Fruit fly (Drosophila melanogaster) whole organism, wandering third instar larva: ENCODE measurements around the gene sgl.

ENCODE experiments used
- Abd-B ChIP-seq: fragments of >200 bp; optimal IDR thresholded peaks from 2 replicates; lab custom pipeline; 2017; ENCODE audit warnings: missing biosample characterization, missing genetic modification characterization
- CG32264 ChIP-seq: fragments of 200-800 bp; sonication (Bioruptor generic); optimal IDR thresholded peaks from 2 replicates; lab custom pipeline; 2016; ENCODE audit warnings: missing biosample characterization, missing genetic modification characterization
- Dfd ChIP-seq: fragments of >200 bp; optimal IDR thresholded peaks from 2 replicates; lab custom pipeline; 2017; ENCODE audit warnings: missing biosample characterization, missing genetic modification characterization
- Dif ChIP-seq: fragments of 200-275, 200-300 bp; sonication (Bioruptor generic); optimal IDR thresholded peaks from 2 replicates; lab custom pipeline; 2018; ENCODE audit warnings: missing biosample characterization, missing genetic modification characterization; ENCODE audit not compliant: partially characterized antibody
- GATAd ChIP-seq: sonication (Bioruptor generic); optimal IDR thresholded peaks from 2 replicates; lab custom pipeline; 2016; ENCODE audit warnings: missing biosample characterization, missing genetic modification characterization
- HLH106 ChIP-seq: fragments of 200-800 bp; optimal IDR thresholded peaks from 3 replicates; lab custom pipeline; 2019; ENCODE audit warnings: missing biosample characterization, mild to moderate bottlenecking, missing genetic modification characterization, moderate library complexity
- Hnf4 ChIP-seq: fragments of 200-800 bp; sonication (Bioruptor generic); optimal IDR thresholded peaks from 2 replicates; lab custom pipeline; 2016; ENCODE audit warnings: missing biosample characterization, mild to moderate bottlenecking, missing genetic modification characterization
- Hr78 ChIP-seq: fragments of >200 bp; optimal IDR thresholded peaks from 2 replicates; lab custom pipeline; 2017; ENCODE audit warnings: missing biosample characterization, missing genetic modification characterization
- Hr83 ChIP-seq: fragments of 200-300 bp; sonication (Bioruptor generic); optimal IDR thresholded peaks from 2 replicates; lab custom pipeline; 2016; ENCODE audit warnings: missing biosample characterization, mild to moderate bottlenecking, missing genetic modification characterization, moderate library complexity; ENCODE audit not compliant: poor library complexity, severe bottlenecking
- Jra ChIP-seq: sonication (Bioruptor generic); optimal IDR thresholded peaks from 2 replicates; lab custom pipeline; 2016; ENCODE audit warnings: missing biosample characterization, missing genetic modification characterization
- Mio ChIP-seq: sonication (Bioruptor generic); optimal IDR thresholded peaks from 2 replicates; lab custom pipeline; 2016; ENCODE audit warnings: missing biosample characterization, missing genetic modification characterization
- N ChIP-seq: fragments of >200 bp; optimal IDR thresholded peaks from 2 replicates; lab custom pipeline; 2018; ENCODE audit warnings: missing biosample characterization, missing external identifiers, missing genetic modification characterization
- OdsH ChIP-seq: fragments of 200-800 bp; sonication (Bioruptor generic); optimal IDR thresholded peaks from 2 replicates; lab custom pipeline; 2016; ENCODE audit warnings: missing biosample characterization, mild to moderate bottlenecking, missing genetic modification characterization
- Rel ChIP-seq, 2 experiments: fragments of 200-800 bp; sonication (Bioruptor generic) in 1 of 2; optimal IDR thresholded peaks; 2 replicates in 1 of 2; 3 replicates in 1 of 2; lab custom pipeline; 2016 to 2019; ENCODE audit warnings: mild to moderate bottlenecking in 2 of 2, missing biosample characterization in 2 of 2, missing genetic modification characterization in 2 of 2, moderate library complexity in 1 of 2
- Vsx2 ChIP-seq: fragments of 200-300, 225-300 bp; sonication (Bioruptor generic); optimal IDR thresholded peaks from 2 replicates; lab custom pipeline; 2018; ENCODE audit warnings: missing biosample characterization, missing genetic modification characterization; ENCODE audit not compliant: partially characterized antibody
- br ChIP-seq: fragments of 200-800 bp; sonication (Bioruptor generic); optimal IDR thresholded peaks from 2 replicates; lab custom pipeline; 2016; ENCODE audit warnings: missing biosample characterization, missing genetic modification characterization
- dsf ChIP-seq: sonication (Bioruptor generic); optimal IDR thresholded peaks from 2 replicates; lab custom pipeline; 2016; ENCODE audit warnings: missing biosample characterization, missing genetic modification characterization, borderline replicate concordance
- ey ChIP-seq: fragments of 200-800 bp; sonication (Bioruptor generic); optimal IDR thresholded peaks from 2 replicates; lab custom pipeline; 2016; ENCODE audit warnings: missing biosample characterization, missing genetic modification characterization
- foxo ChIP-seq, 2 experiments: fragments of 200-800 bp; sonication (Bioruptor generic); optimal IDR thresholded peaks; 2 replicates in 1 of 2; 3 replicates in 1 of 2; lab custom pipeline; 2016 to 2017; ENCODE audit warnings: missing biosample characterization in 2 of 2, missing genetic modification characterization in 2 of 2
- fru ChIP-seq: fragments of 200-800 bp; sonication (Bioruptor generic); optimal IDR thresholded peaks from 3 replicates; lab custom pipeline; 2016; ENCODE audit warnings: missing biosample characterization, mild to moderate bottlenecking, missing genetic modification characterization
- h ChIP-seq: fragments of 200-800 bp; sonication (Bioruptor generic); optimal IDR thresholded peaks from 3 replicates; lab custom pipeline; 2016; ENCODE audit warnings: missing biosample characterization, mild to moderate bottlenecking, missing genetic modification characterization
- jim ChIP-seq: fragments of 175-275, 200-325 bp; sonication (Bioruptor generic); optimal IDR thresholded peaks from 2 replicates; lab custom pipeline; 2016; ENCODE audit warnings: missing biosample characterization, mild to moderate bottlenecking, missing genetic modification characterization
- lola ChIP-seq: fragments of >200 bp; optimal IDR thresholded peaks from 2 replicates; lab custom pipeline; 2017; ENCODE audit warnings: missing biosample characterization, missing genetic modification characterization
- pan ChIP-seq: fragments of >200 bp; optimal IDR thresholded peaks from 2 replicates; lab custom pipeline; 2017
- psq ChIP-seq: fragments of 200-800 bp; sonication (Bioruptor generic); optimal IDR thresholded peaks from 3 replicates; lab custom pipeline; 2017; ENCODE audit warnings: missing biosample characterization, mild to moderate bottlenecking, missing genetic modification characterization, moderate library complexity
- rgr ChIP-seq: fragments of 200-800 bp; sonication (Bioruptor generic); optimal IDR thresholded peaks from 3 replicates; lab custom pipeline; 2016; ENCODE audit warnings: missing biosample characterization, mild to moderate bottlenecking, missing genetic modification characterization
- sage ChIP-seq: fragments of 200-800 bp; sonication (Bioruptor generic); optimal IDR thresholded peaks from 2 replicates; lab custom pipeline; 2016; ENCODE audit warnings: missing biosample characterization, mild to moderate bottlenecking, missing genetic modification characterization
- sv ChIP-seq: fragments of 200-800 bp; sonication (Bioruptor generic); optimal IDR thresholded peaks from 3 replicates; lab custom pipeline; 2016; ENCODE audit warnings: missing biosample characterization, missing genetic modification characterization
- usp ChIP-seq: fragments of >200 bp; optimal IDR thresholded peaks from 2 replicates; lab custom pipeline; 2017; ENCODE audit warnings: missing biosample characterization, missing genetic modification characterization
- woc ChIP-seq: sonication (Bioruptor generic); optimal IDR thresholded peaks from 2 replicates; lab custom pipeline; 2016; ENCODE audit warnings: missing biosample characterization, mild to moderate bottlenecking, missing genetic modification characterization

sgl gene

DNA sequence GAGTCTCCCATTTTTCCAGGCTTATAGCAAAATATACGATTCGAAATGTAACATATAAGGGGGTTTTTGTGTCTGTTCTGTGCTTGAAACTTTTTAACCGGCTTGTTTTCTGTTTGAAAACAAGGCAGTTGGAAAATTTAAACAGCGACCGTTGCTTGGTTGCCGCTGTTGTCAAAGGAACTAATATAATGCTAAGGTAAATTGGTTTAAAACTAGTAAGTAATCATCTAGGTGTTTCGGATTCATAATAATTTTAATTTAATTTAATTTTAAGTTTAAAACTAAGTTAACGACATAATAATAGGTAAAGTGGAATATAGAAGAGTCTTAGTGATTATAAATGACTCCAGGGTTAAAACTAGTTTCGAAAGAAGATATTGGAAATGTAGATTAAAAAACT lies 3.2 kb upstream of the sgl start, which contains the start of gene CG10064:
Gene CG10064 (minus strand): TSS at position 101 of the 400 bp plus-strand sequence.
- no peak for TF ChIP-seq jim (GFP tag; lab: Kevin White, UChicago)
- TF ChIP-seq Hr78 (GFP tag; lab: Kevin White, UChicago), result no peak
- TF ChIP-seq sage (GFP tag; lab: Kevin White, UChicago), result no peak
- TF ChIP-seq, all 38 proteins: peak for 0

DNA sequence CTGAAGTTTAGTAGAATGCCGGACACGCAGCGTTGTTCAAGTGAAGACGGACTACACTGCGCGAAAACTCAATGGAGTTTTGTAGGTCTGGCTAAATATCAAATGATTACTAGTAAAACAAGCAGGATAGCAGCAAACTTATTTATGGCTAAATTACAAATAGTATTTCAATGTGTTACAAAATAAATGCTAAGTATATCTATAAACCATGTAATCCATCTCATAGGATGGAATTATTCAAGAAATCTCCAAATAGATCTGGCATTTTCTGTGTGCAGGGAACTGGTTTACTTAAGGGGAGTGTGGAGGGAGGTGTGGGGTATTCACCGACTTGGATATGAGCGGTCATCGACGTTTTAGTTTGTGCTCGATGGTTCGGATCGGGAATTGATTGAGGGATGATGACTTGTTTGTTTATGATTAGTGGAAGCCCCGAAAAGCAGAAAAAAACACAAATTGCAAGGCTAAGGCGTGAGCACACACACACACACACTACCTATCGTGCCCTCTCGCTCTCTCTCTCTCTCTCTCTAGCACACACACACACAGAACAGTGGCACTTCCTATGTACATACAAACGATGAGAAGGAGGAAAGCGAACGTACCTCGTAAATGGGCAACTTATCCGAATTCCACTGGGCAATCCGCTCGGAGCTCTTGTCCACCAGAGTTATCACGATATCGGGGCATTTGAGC lies 618 bp downstream of the sgl start:
- TF ChIP-seq Hnf4 (GFP tag; lab: Kevin White, UChicago), result peak; percentile 58
- no peak for TF ChIP-seq CG32264 (GFP tag; lab: Kevin White, UChicago)
- TF ChIP-seq N (GFP tag; lab: Kevin White, UChicago), result peak; percentile 16
- peak; percentile 74 for TF ChIP-seq sv (GFP tag; lab: Kevin White, UChicago)
- no peak for TF ChIP-seq Dfd (GFP tag; lab: Kevin White, UChicago)
- TF ChIP-seq br (GFP tag; lab: Kevin White, UChicago), result peak; percentile 22
- peak; percentile 67 for TF ChIP-seq OdsH (GFP tag; lab: Kevin White, UChicago)
- peak; percentile 59 for TF ChIP-seq woc
- no peak for TF ChIP-seq Hr83 (GFP tag; lab: Kevin White, UChicago)
- TF ChIP-seq ey (GFP tag; lab: Kevin White, UChicago), result peak; percentile 72
- peak; percentile 60 for TF ChIP-seq rgr (GFP tag; lab: Kevin White, UChicago)
- TF ChIP-seq Rel (GFP tag; optimal IDR thresholded peaks at IDR 0.05; lab: Kevin White, UChicago), result no peak
- peak; percentile 78 for TF ChIP-seq Rel (tag; optimal IDR thresholded peaks at IDR 0.05; lab: Kevin White, UChicago)
- peak; percentile 39 for TF ChIP-seq fru (GFP tag; lab: Kevin White, UChicago)
- TF ChIP-seq foxo (GFP tag; optimal IDR thresholded peaks at IDR 0.05; lab: Kevin White, UChicago), result peak in 1 of 2 experiments; percentile 24
- TF ChIP-seq Mio (GFP tag; lab: Kevin White, UChicago), result no peak

DNA sequence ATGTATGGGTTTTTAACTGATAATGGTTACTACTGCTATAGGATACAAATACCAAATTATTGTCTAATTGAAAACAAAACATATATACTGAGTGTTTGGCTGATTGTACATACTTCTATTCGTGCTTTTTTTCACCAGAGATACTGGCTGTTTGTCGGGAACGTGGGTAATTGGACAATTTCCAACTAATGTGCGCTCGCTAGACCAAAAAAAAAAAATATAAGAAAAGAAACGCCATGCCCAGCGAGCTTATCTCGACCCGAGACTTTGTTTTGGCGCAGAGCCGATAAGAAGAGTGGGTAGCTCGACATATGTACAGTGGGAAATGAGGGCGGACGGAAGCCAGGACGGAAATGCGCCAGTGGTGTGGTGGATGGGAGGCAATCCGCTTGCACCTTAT lies 1.4 kb downstream of the sgl start:
- no peak for TF ChIP-seq Dfd (GFP tag; lab: Kevin White, UChicago)

DNA sequence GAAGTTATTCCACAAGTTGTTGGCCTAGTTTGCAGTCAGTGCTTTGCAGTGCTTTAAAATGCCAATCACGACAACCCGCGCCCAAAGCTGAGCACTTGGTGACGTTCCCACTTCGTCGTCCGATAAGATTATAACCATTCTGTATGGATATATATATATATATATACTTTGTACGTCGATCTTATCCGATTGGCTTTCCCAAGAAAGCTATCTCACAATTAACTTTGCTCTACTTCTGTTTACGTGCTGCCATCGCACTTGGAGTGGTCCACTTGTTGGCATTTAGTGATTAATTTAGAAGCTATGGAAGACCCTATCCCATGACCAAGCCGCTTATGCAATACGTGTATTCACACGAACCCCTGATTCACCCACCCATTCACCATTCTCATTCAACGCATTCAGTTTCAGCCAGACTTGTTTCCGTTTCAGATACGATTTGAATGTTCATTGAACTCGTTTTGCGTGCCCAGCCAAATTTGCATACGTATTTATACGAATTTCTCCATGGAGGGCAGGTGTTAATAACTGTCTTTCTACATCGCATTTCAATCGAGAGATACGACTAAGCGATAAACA lies 2.5 kb downstream of the sgl start:
- TF ChIP-seq Jra (GFP tag; lab: Kevin White, UChicago) (no peak), GATAd (GFP tag; lab: Kevin White, UChicago) (no peak), lola (no peak), Hr78 (GFP tag; lab: Kevin White, UChicago) (no peak), ey (GFP tag; lab: Kevin White, UChicago) (no peak), Vsx2 (GFP tag; lab: Kevin White, UChicago) (no peak), OdsH (GFP tag; lab: Kevin White, UChicago) (no peak), pan (lab: Kevin White, UChicago) (no peak), fru (GFP tag; lab: Kevin White, UChicago) (no peak), Abd-B (GFP tag; lab: Kevin White, UChicago) (no peak), N (GFP tag; lab: Kevin White, UChicago) (no peak), Dif (GFP tag; lab: Kevin White, UChicago) (no peak), dsf (no peak), woc (no peak), h (GFP tag; lab: Kevin White, UChicago) (no peak), psq (GFP tag; lab: Kevin White, UChicago) (no peak), HLH106 (tag; lab: Kevin White, UChicago) (no peak)

DNA sequence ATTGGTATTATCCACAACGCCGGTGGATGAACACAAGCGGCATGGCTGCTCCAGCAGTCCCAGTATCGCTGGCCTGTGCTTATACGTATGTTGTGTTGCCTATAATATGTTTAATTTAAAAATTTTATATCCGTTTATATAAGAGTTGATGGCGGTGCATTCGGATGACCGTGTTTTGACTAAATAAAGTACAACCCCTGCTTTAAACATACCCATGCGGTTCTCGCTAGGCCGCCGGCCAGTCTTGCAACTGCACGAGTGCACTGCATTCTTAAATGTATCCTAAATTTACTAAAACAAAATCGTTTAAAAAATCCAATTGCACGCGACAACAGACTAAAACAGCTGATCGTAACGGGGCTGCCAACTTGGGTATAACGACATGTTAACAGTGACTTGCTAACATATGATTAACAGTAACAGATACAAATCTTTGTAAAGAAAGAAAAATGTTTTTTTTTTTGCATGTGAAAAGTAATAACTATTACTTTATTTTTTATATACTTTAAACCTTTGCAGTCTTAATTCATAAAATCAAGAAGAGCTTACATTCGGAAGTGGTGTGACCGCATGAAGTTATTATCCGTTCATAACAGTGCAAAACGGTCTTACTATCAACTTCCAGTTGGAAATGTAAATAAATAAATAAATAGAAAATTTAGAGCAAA lies 6.7 kb downstream of the sgl start, which contains the start of the genes Uqcc1 and Surf1:
Gene Uqcc1 (minus strand): TSS at position 356 of the 668 bp plus-strand sequence.
Gene Surf1 (plus strand): TSS at position 594 of the 668 bp plus-strand sequence.
- no peak for TF ChIP-seq psq (GFP tag; lab: Kevin White, UChicago)
- no peak for TF ChIP-seq usp
- TF ChIP-seq, all 38 proteins: peak for 0
